Worm (Caenorhabditis elegans): ENCODE results near the gene zipt-17.

Gene zipt-17

ce11 chrIV:17343482-17343881, 23.7 kb downstream of the zipt-17 start, which contains the start of gene C49C3.11:
Gene C49C3.11, plus strand, starts transcription at chrIV:17343782.
- TF ChIP-seq cog-1 (tag; optimal IDR thresholded peaks at IDR 0.05), result no peak

- TF ChIP-seq cog-1 (tag; optimal IDR thresholded peaks at IDR 0.05) (no peak), klf-2 (GFP tag; conservative IDR thresholded peaks at IDR 0.05) (no peak), ref-1 (GFP tag; conservative IDR thresholded peaks at IDR 0.05) (no peak), med-1 (GFP tag; optimal IDR thresholded peaks at IDR 0.05; ENCODE audit: insufficient read depth) (no peak), T22C8.4 (GFP tag; IDR thresholded peaks at IDR 0.05) (no peak), ztf-29 (GFP tag; IDR thresholded peaks at IDR 0.05) (no peak), ztf-23 (GFP tag; IDR thresholded peaks at IDR 0.05) (no peak), tab-1 (GFP tag; IDR thresholded peaks at IDR 0.05) (no peak)
These were observed 24.5 kb downstream of the zipt-17 start, which contains the start of gene C49C3.21 for ce11 chrIV:17342667-17343066. Gene C49C3.21, plus strand, starts transcription at chrIV:17342967.

DNA sequence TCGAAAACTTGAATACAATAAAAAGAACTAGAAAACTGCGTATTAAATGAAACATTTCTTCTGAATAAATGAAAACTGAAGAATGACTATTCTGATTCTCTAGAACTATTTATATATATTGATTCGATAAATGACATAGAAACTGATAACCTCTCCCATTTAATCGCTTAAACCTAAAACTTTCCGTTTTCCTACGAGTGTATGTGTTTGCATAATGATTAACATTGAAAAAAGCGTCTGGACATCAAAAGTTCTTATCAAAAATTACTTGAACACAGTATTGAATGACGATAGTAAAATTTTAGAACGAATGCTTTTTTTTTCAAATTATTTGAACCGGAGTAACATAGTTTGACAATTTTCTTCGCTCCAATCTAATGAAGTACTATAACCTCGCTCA, 25.0 kb downstream of the zipt-17 start, which contains the start of gene C49C3.9:
TSS of gene C49C3.9 (minus strand) at position 136 of the 400 bp plus-strand sequence.
- TF ChIP-seq med-1 (GFP tag; optimal IDR thresholded peaks at IDR 0.05; ENCODE audit: insufficient read depth) (no peak), klf-2 (GFP tag; conservative IDR thresholded peaks at IDR 0.05) (no peak), tab-1 (GFP tag; IDR thresholded peaks at IDR 0.05) (no peak), ztf-23 (GFP tag; IDR thresholded peaks at IDR 0.05) (no peak), ztf-29 (GFP tag; IDR thresholded peaks at IDR 0.05) (no peak), cog-1 (tag; optimal IDR thresholded peaks at IDR 0.05) (no peak), T22C8.4 (GFP tag; IDR thresholded peaks at IDR 0.05) (no peak), flt-1 (GFP tag; IDR thresholded peaks at IDR 0.05) (no peak), ref-1 (GFP tag; conservative IDR thresholded peaks at IDR 0.05) (no peak)

ce11 chrIV:17341033-17341432, 26.2 kb downstream of the zipt-17 start:
- no peak for TF ChIP-seq flt-1 (GFP tag; IDR thresholded peaks at IDR 0.05)

ce11 chrIV:17338920-17339510, 28.2 kb downstream of the zipt-17 start, which contains the start of gene C49C3.10:
Gene C49C3.10, minus strand, starts transcription at chrIV:17338970.
- TF ChIP-seq med-1 (GFP tag; optimal IDR thresholded peaks at IDR 0.05; ENCODE audit: insufficient read depth), result no peak
- TF ChIP-seq tab-1 (GFP tag; IDR thresholded peaks at IDR 0.05), result no peak
- no peak for TF ChIP-seq klf-2 (GFP tag; conservative IDR thresholded peaks at IDR 0.05)
- TF ChIP-seq ref-1 (GFP tag; conservative IDR thresholded peaks at IDR 0.05), result no peak
- TF ChIP-seq ztf-29 (GFP tag; IDR thresholded peaks at IDR 0.05), result no peak
- no peak for TF ChIP-seq ztf-23 (GFP tag; IDR thresholded peaks at IDR 0.05)
- no peak for TF ChIP-seq flt-1 (GFP tag; IDR thresholded peaks at IDR 0.05)
- no peak for TF ChIP-seq cog-1 (tag; optimal IDR thresholded peaks at IDR 0.05)
- no peak for TF ChIP-seq T22C8.4 (GFP tag; IDR thresholded peaks at IDR 0.05)

- no peak for TF ChIP-seq med-1 (GFP tag; optimal IDR thresholded peaks at IDR 0.05; ENCODE audit: insufficient read depth)
- TF ChIP-seq ztf-29 (GFP tag; IDR thresholded peaks at IDR 0.05), result no peak
- TF ChIP-seq ztf-23 (GFP tag; IDR thresholded peaks at IDR 0.05), result no peak
- TF ChIP-seq klf-2 (GFP tag; conservative IDR thresholded peaks at IDR 0.05), result no peak
- no peak for TF ChIP-seq tab-1 (GFP tag; IDR thresholded peaks at IDR 0.05)
- TF ChIP-seq ref-1 (GFP tag; conservative IDR thresholded peaks at IDR 0.05), result no peak
- TF ChIP-seq cog-1 (tag; optimal IDR thresholded peaks at IDR 0.05), result no peak
- TF ChIP-seq T22C8.4 (GFP tag; IDR thresholded peaks at IDR 0.05), result no peak
- no peak for TF ChIP-seq flt-1 (GFP tag; IDR thresholded peaks at IDR 0.05)
These were observed 32.2 kb downstream of the zipt-17 start, which contains the start of gene C49C3.8 for ce11 chrIV:17335031-17335430. Gene C49C3.8, plus strand, starts transcription at chrIV:17335203.

DNA sequence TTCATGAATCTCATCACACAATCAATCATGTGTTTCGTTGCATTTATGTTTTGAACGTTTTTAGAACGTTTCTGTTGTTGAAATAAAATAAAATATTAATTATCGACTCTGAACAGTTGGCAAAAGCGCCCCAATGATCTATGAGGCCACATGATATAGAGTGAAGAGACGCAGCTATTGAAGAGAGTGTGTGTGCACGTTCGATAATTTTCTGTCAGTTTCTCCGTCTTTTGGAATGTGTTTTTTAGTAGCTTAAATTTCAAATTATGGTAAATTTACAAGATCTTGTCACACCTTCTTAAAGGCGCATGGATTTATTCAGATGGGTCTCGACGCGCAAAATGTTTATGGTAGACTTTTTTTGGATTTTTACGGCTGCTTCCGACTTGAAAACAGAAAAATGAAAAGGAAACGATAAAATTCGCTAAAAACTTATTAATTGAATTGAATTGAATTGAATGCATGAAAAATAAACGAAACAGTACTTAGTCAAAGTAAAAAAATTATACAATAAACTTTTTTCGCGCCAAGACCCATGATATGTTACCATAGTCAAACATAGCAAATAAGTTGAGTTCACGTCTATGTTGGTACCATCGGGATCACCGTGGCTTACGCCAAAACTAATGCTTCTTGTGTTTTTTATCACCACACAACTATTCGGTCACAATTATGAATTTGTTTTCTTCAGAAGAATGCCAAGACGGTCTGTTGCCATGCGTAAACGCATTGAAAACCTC, 33.5 kb downstream of the zipt-17 start, which contains the start of gene C49C3.15:
TSS of gene C49C3.15 (plus strand) at position 690 of the 740 bp plus-strand sequence.
- TF ChIP-seq ztf-23 (GFP tag; IDR thresholded peaks at IDR 0.05) (no peak), T22C8.4 (GFP tag; IDR thresholded peaks at IDR 0.05) (no peak), cog-1 (tag; optimal IDR thresholded peaks at IDR 0.05) (no peak), klf-2 (GFP tag; conservative IDR thresholded peaks at IDR 0.05) (no peak), med-1 (GFP tag; optimal IDR thresholded peaks at IDR 0.05; ENCODE audit: insufficient read depth) (no peak), ref-1 (GFP tag; conservative IDR thresholded peaks at IDR 0.05) (no peak), flt-1 (GFP tag; IDR thresholded peaks at IDR 0.05) (no peak), tab-1 (GFP tag; IDR thresholded peaks at IDR 0.05) (no peak), ztf-29 (GFP tag; IDR thresholded peaks at IDR 0.05) (no peak)

DNA sequence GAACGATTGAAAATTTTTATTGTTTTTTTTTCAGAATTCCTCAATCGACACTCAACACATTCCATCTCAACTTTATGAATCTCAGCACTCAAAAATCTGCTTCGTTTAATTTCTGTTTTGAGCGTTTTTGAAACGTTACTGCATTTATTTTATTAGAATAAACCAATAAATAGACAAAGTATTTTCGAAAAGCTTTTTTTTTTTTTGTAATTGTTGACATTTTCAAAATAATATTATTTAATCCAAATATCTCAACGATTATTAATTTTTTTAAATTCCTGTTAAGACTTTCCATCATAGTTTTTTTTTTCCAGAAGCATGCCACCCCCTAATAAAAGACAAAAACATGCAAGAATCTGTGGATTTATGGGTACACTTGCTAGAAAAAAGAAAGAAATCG, 34.9 kb downstream of the zipt-17 start, which contains the start of gene C49C3.7:
TSS of gene C49C3.7 (plus strand) at position 301 of the 400 bp plus-strand sequence.
- no peak for TF ChIP-seq ref-1 (GFP tag; conservative IDR thresholded peaks at IDR 0.05)
- TF ChIP-seq flt-1 (GFP tag; IDR thresholded peaks at IDR 0.05), result no peak
- no peak for TF ChIP-seq T22C8.4 (GFP tag; IDR thresholded peaks at IDR 0.05)

DNA sequence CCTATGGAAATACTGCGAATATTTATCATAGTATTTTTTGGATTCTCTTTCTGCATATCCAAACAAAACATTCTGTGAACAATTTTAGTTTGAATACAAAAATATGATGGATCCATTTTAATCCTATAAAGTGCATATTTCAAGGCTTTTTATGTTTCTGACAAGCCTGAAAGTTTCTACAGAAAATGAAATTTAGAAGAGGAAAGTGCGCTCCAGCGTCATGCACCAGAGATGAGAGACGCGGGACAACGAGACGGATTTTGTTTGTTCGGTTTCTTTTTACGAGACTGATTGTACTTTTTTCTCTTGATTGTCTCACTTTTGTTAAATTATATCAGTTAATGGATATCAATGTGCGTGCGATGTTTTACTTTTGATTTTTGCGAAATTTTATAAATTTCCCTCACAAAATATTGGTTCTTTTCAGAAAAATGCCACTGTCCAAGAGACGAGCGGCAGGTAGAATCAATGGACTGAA, 36.1 kb downstream of the zipt-17 start, which contains the start of gene C49C3.6:
TSS of gene C49C3.6 (plus strand) at position 428 of the 478 bp plus-strand sequence.
- TF ChIP-seq ztf-23 (GFP tag; IDR thresholded peaks at IDR 0.05) (no peak), med-1 (GFP tag; optimal IDR thresholded peaks at IDR 0.05; ENCODE audit: insufficient read depth) (no peak), cog-1 (tag; optimal IDR thresholded peaks at IDR 0.05) (no peak), ztf-29 (GFP tag; IDR thresholded peaks at IDR 0.05) (no peak), tab-1 (GFP tag; IDR thresholded peaks at IDR 0.05) (no peak), T22C8.4 (GFP tag; IDR thresholded peaks at IDR 0.05) (no peak), klf-2 (GFP tag; conservative IDR thresholded peaks at IDR 0.05) (no peak), ref-1 (GFP tag; conservative IDR thresholded peaks at IDR 0.05) (no peak), flt-1 (GFP tag; IDR thresholded peaks at IDR 0.05) (no peak)
